Fruit fly (Drosophila melanogaster): ENCODE results near the gene CG4995.

Gene CG4995

dm6 chr2L:10292066-10292560, 30.2 kb upstream of the CG4995 start, which contains the start of gene Ufd4 (continued):
- TF ChIP-seq CG11504 (tag; optimal IDR thresholded peaks at IDR 0.05) (no peak), CG31441 (GFP tag; IDR thresholded peaks at IDR 0.05) (no peak), grn (GFP tag; optimal IDR thresholded peaks at IDR 0.05) (no peak), Oaz (GFP tag; IDR thresholded peaks at IDR 0.05) (no peak), CG10267 (tag; optimal IDR thresholded peaks at IDR 0.05) (peak; percentile 74), nmo (GFP tag; optimal IDR thresholded peaks at IDR 0.05) (peak; percentile 75), CG17829 (tag; optimal IDR thresholded peaks at IDR 0.05) (peak; percentile 83), br (optimal IDR thresholded peaks at IDR 0.05) (no peak), CG7556 (GFP tag; optimal IDR thresholded peaks at IDR 0.05) (no peak), eve (GFP tag; optimal IDR thresholded peaks at IDR 0.05) (no peak), CG7745 (tag; optimal IDR thresholded peaks at IDR 0.05) (peak; percentile 7), ATbp (GFP tag; optimal IDR thresholded peaks at IDR 0.05) (no peak), CG11398 (GFP tag; optimal IDR thresholded peaks at IDR 0.05) (peak; percentile 57), chm (GFP tag; IDR thresholded peaks at IDR 0.05) (no peak), CG15073 (GFP tag; optimal IDR thresholded peaks at IDR 0.05) (no peak), CG32772 (GFP tag; IDR thresholded peaks at IDR 0.05) (no peak), trh (GFP tag; optimal IDR thresholded peaks at IDR 0.05) (no peak), CG1832 (GFP tag; optimal IDR thresholded peaks at IDR 0.05) (no peak), NC2α (GFP tag; optimal IDR thresholded peaks at IDR 0.05) (no peak), ara (GFP tag; IDR thresholded peaks at IDR 0.05) (no peak; the same call in 1 of the 2 replicates), CG32767 (GFP tag; IDR thresholded peaks at IDR 0.05) (peak; percentile 50; the same call in 1 of the 2 replicates), zen2 (GFP tag; IDR thresholded peaks at IDR 0.05; ENCODE audit: partially characterized antibody) (no peak; the same call in 2 of the 3 replicates), maf-S (GFP tag; optimal IDR thresholded peaks at IDR 0.05) (peak; percentile 54), NK7.1 (GFP tag; optimal IDR thresholded peaks at IDR 0.05) (peak; percentile 16), ems (GFP tag; optimal IDR thresholded peaks at IDR 0.05) (peak; percentile 64), repo (GFP tag; optimal IDR thresholded peaks at IDR 0.05) (peak; percentile 25), Myb (GFP tag; optimal IDR thresholded peaks at IDR 0.05) (peak; percentile 21), corto (GFP tag; optimal IDR thresholded peaks at IDR 0.05) (peak; percentile 18), GATAe (GFP tag; conservative IDR thresholded peaks at IDR 0.05) (no peak), ssp (GFP tag; IDR thresholded peaks at IDR 0.05) (no peak; the same call in 1 of the 2 replicates), CG12236 (GFP tag; optimal IDR thresholded peaks at IDR 0.05) (no peak), Hsf (GFP tag; optimal IDR thresholded peaks at IDR 0.05) (no peak), CG10321 (GFP tag; IDR thresholded peaks at IDR 0.05) (no peak), Dref (GFP tag; IDR thresholded peaks at IDR 0.05) (peak; percentile 81), unc-4 (GFP tag; IDR thresholded peaks at IDR 0.05; ENCODE audit: partially characterized antibody) (no peak; the same call in 1 of the 2 replicates), row (GFP tag; IDR thresholded peaks at IDR 0.05) (peak; percentile 81), Hr78 (GFP tag; optimal IDR thresholded peaks at IDR 0.05) (no peak), ind (GFP tag; optimal IDR thresholded peaks at IDR 0.05) (peak; percentile 63), CG2875 (GFP tag; optimal IDR thresholded peaks at IDR 0.05) (no peak), pho (GFP tag; optimal IDR thresholded peaks at IDR 0.05) (peak; percentile 61), Usf (GFP tag; optimal IDR thresholded peaks at IDR 0.05) (no peak), CG12104 (GFP tag; optimal IDR thresholded peaks at IDR 0.05) (peak; percentile 61), en (GFP tag; optimal IDR thresholded peaks at IDR 0.05) (no peak), wek (GFP tag; optimal IDR thresholded peaks at IDR 0.05) (peak; percentile 98), CG10959 (GFP tag; IDR thresholded peaks at IDR 0.05) (no peak), kah (GFP tag; optimal IDR thresholded peaks at IDR 0.05) (peak; percentile 43), PHDP (tag; optimal IDR thresholded peaks at IDR 0.05) (no peak), Ets65A (GFP tag) (no peak), Hr39 (optimal IDR thresholded peaks at IDR 0.05) (no peak), CG7928 (GFP tag; optimal IDR thresholded peaks at IDR 0.05) (no peak), CG1024 (GFP tag; IDR thresholded peaks at IDR 0.05) (peak; percentile 80; the same call in 1 of the 2 replicates), Optix (GFP tag; IDR thresholded peaks at IDR 0.05) (no peak)
